Fruit fly (Drosophila melanogaster): ENCODE measurements around the gene RpS19b.

dm6 chr3R:23922502-23923350, 10.6 kb downstream of the RpS19b start, which contains the start of the genes sba and CG31141:
- TF ChIP-seq CG17806 (tag; optimal IDR thresholded peaks at IDR 0.05) (no peak), CG8159 (tag; optimal IDR thresholded peaks at IDR 0.05) (peak; percentile 46), CG12605 (GFP tag; IDR thresholded peaks at IDR 0.05) (peak; percentile 57; the same call in 1 of the 2 replicates)
